Worm (Caenorhabditis elegans) whole organism, L1 larva: ENCODE results near the gene W09D10.4.

Experiments used
- C04F5.9 ChIP-seq: sonication (generic microtip); optimal IDR thresholded peaks from 2 replicates; lab custom pipeline; 2016; ENCODE audit warnings: missing genetic modification characterization, missing compliant biosample characterization
- Y116A8C.19 ChIP-seq: sonication (generic microtip); optimal IDR thresholded peaks from 2 replicates; lab custom pipeline; 2016; ENCODE audit warnings: missing compliant biosample characterization, missing genetic modification characterization, borderline replicate concordance
- aha-1 ChIP-seq: fragments of 150-350 bp; optimal IDR thresholded peaks from 2 replicates; lab custom pipeline; 2014; ENCODE audit warnings: missing biosample characterization, missing genetic modification characterization
- aly-2 ChIP-seq: fragments of 150-350 bp; optimal IDR thresholded peaks from 2 replicates; lab custom pipeline; 2014; ENCODE audit warnings: missing biosample characterization, missing genetic modification characterization
- ceh-8 ChIP-seq: fragments of 200-800 bp; sonication (Bioruptor generic); optimal IDR thresholded peaks from 2 replicates; lab custom pipeline; 2018; ENCODE audit warnings: mild to moderate bottlenecking, missing genetic modification characterization, moderate library complexity, missing compliant biosample characterization
- ceh-82 ChIP-seq, 3 experiments: fragments of 150-350 bp in 1 of 3; sonication (generic microtip) in 2 of 3; optimal IDR thresholded peaks; 2 replicates each; lab custom pipeline; 2014 to 2017; ENCODE audit warnings: missing biosample characterization in 3 of 3, missing genetic modification characterization in 3 of 3
- dsc-1 ChIP-seq: sonication (generic microtip); optimal IDR thresholded peaks from 2 replicates; lab custom pipeline; 2016; ENCODE audit warnings: mild to moderate bottlenecking, missing genetic modification characterization, missing compliant biosample characterization
- efl-1 ChIP-seq, 4 experiments: fragments of 150-350 bp; optimal IDR thresholded peaks in 3 of 4; peaks in 1 of 4; 1 replicate in 1 of 4; 2 replicates in 3 of 4; lab custom pipeline; 2014; ENCODE audit warnings: missing biosample characterization in 2 of 4, missing genetic modification characterization in 2 of 4, missing genetic modification reagents in 2 of 4
- efl-3 ChIP-seq: fragments of 200-800 bp; sonication (Bioruptor generic); optimal IDR thresholded peaks from 2 replicates; lab custom pipeline; 2018; ENCODE audit warnings: mild to moderate bottlenecking, missing genetic modification characterization, missing compliant biosample characterization
- egl-27 ChIP-seq, 2 experiments: fragments of 150-350 bp in 1 of 2; sonication (generic microtip); optimal IDR thresholded peaks; 3 replicates each; lab custom pipeline; 2017 to 2018; ENCODE audit warnings: missing biosample characterization in 2 of 2, missing genetic modification characterization in 2 of 2, missing genetic modification reagents in 2 of 2
- elt-2 ChIP-seq: sonication (generic microtip); optimal IDR thresholded peaks from 2 replicates; lab custom pipeline; 2016; ENCODE audit warnings: missing genetic modification characterization, mild to moderate bottlenecking, inconsistent platforms, missing compliant biosample characterization, missing genetic modification reagents
- ets-5 ChIP-seq: fragments of 200-800 bp; sonication (Bioruptor generic); IDR thresholded peaks from 2 replicates; pipeline ENCODE4 v1.3.6; 2022; ENCODE audit warnings: missing genetic modification characterization, missing compliant biosample characterization
- fkh-10 ChIP-seq: sonication (generic microtip); optimal IDR thresholded peaks from 2 replicates; lab custom pipeline; 2017; ENCODE audit warnings: missing biosample characterization, missing genetic modification reagents, missing genetic modification characterization
- fos-1 ChIP-seq: fragments of 150-350 bp; optimal IDR thresholded peaks from 2 replicates; lab custom pipeline; 2014; ENCODE audit warnings: missing biosample characterization, missing genetic modification characterization
- hlh-4 ChIP-seq: sonication (generic microtip); optimal IDR thresholded peaks from 2 replicates; lab custom pipeline; 2016; ENCODE audit warnings: mild to moderate bottlenecking, missing genetic modification characterization, missing compliant biosample characterization
- irx-1 ChIP-seq: sonication (generic microtip); optimal IDR thresholded peaks from 2 replicates; lab custom pipeline; 2016; ENCODE audit warnings: missing genetic modification characterization, missing compliant biosample characterization
- jun-1 ChIP-seq: fragments of 150-350 bp; optimal IDR thresholded peaks from 2 replicates; lab custom pipeline; 2014; ENCODE audit warnings: missing biosample characterization, missing genetic modification reagents, missing genetic modification characterization
- lin-15B ChIP-seq: fragments of 150-350 bp; sonication (generic microtip); optimal IDR thresholded peaks from 3 replicates; lab custom pipeline; 2014; ENCODE audit warnings: missing biosample characterization, missing genetic modification characterization
- lin-39 ChIP-seq: fragments of 150-350 bp; optimal IDR thresholded peaks from 2 replicates; lab custom pipeline; 2014; ENCODE audit warnings: missing biosample characterization, missing genetic modification reagents, missing genetic modification characterization
- lir-3 ChIP-seq: sonication (generic microtip); optimal IDR thresholded peaks from 2 replicates; lab custom pipeline; 2016; ENCODE audit warnings: mild to moderate bottlenecking, missing genetic modification characterization, moderate library complexity, missing compliant biosample characterization; ENCODE audit not compliant: poor library complexity
- lsy-2 ChIP-seq, 2 experiments: fragments of 150-350 bp; optimal IDR thresholded peaks; 2 replicates each; lab custom pipeline; 2014; ENCODE audit warnings: missing biosample characterization in 2 of 2, missing genetic modification characterization in 2 of 2
- mab-9 ChIP-seq: fragments of 200-800 bp; sonication (Bioruptor generic); IDR thresholded peaks from 2 replicates; pipeline ENCODE4 v1.3.6; 2022; ENCODE audit warnings: missing genetic modification reagents, missing genetic modification characterization, missing compliant biosample characterization
- mef-2 ChIP-seq: fragments of 150-350 bp; optimal IDR thresholded peaks from 2 replicates; lab custom pipeline; 2014; ENCODE audit warnings: missing biosample characterization, missing genetic modification characterization
- mep-1 ChIP-seq: fragments of 150-350 bp; optimal IDR thresholded peaks from 2 replicates; lab custom pipeline; 2014; ENCODE audit warnings: missing biosample characterization, missing genetic modification characterization
- nhr-11 ChIP-seq: fragments of 150-350 bp; optimal IDR thresholded peaks from 2 replicates; lab custom pipeline; 2014; ENCODE audit warnings: missing biosample characterization, missing genetic modification characterization
- nhr-12 ChIP-seq: sonication (generic microtip); optimal IDR thresholded peaks from 2 replicates; lab custom pipeline; 2017; ENCODE audit warnings: missing biosample characterization, missing genetic modification characterization
- nhr-19 ChIP-seq: fragments of 200-800 bp; sonication (Bioruptor generic); conservative IDR thresholded peaks from 2 replicates; pipeline ENCODE4 v1.3.6; 2022; ENCODE audit warnings: missing genetic modification characterization, missing compliant biosample characterization
- nhr-20 ChIP-seq: sonication (generic microtip); optimal IDR thresholded peaks from 2 replicates; lab custom pipeline; 2016; ENCODE audit warnings: mild to moderate bottlenecking, missing genetic modification characterization, missing compliant biosample characterization
- nhr-28 ChIP-seq: fragments of 150-350 bp; optimal IDR thresholded peaks from 2 replicates; lab custom pipeline; 2014; ENCODE audit warnings: missing biosample characterization, missing genetic modification characterization
- nhr-71 ChIP-seq: sonication (generic microtip); optimal IDR thresholded peaks from 2 replicates; lab custom pipeline; 2016; ENCODE audit warnings: mild to moderate bottlenecking, missing genetic modification characterization, moderate library complexity, missing compliant biosample characterization
- nhr-77 ChIP-seq: fragments of 150-350 bp; optimal IDR thresholded peaks from 2 replicates; lab custom pipeline; 2014; ENCODE audit warnings: missing biosample characterization, missing genetic modification characterization
- nhr-85 ChIP-seq: sonication (generic microtip); peaks from one replicate; lab custom pipeline; 2016; ENCODE audit warnings: missing genetic modification characterization, inconsistent platforms, missing compliant biosample characterization
- nhr-90 ChIP-seq: sonication (generic microtip); optimal IDR thresholded peaks from 2 replicates; lab custom pipeline; 2016; ENCODE audit warnings: mild to moderate bottlenecking, missing genetic modification characterization, missing compliant biosample characterization; ENCODE audit not compliant: poor library complexity
- pqm-1 ChIP-seq: sonication (generic microtip); optimal IDR thresholded peaks from 3 replicates; lab custom pipeline; 2017; ENCODE audit warnings: missing biosample characterization, missing genetic modification characterization
- skn-1 ChIP-seq: fragments of 150-350 bp; optimal IDR thresholded peaks from 2 replicates; lab custom pipeline; 2014; ENCODE audit warnings: missing biosample characterization, missing genetic modification characterization
- snu-23 ChIP-seq: sonication (generic microtip); optimal IDR thresholded peaks from 2 replicates; lab custom pipeline; 2016; ENCODE audit warnings: missing genetic modification characterization, missing compliant biosample characterization
- sox-4 ChIP-seq: sonication (generic microtip); optimal IDR thresholded peaks from 2 replicates; lab custom pipeline; 2016; ENCODE audit warnings: missing genetic modification characterization, missing compliant biosample characterization
- sptf-1 ChIP-seq: fragments of 150-350 bp; optimal IDR thresholded peaks from 2 replicates; lab custom pipeline; 2014; ENCODE audit warnings: missing biosample characterization, missing genetic modification characterization
- swsn-7 ChIP-seq: sonication (generic microtip); optimal IDR thresholded peaks from 2 replicates; lab custom pipeline; 2016; ENCODE audit warnings: missing genetic modification characterization, missing compliant biosample characterization
- tlp-1 ChIP-seq: fragments of 150-350 bp; optimal IDR thresholded peaks from 2 replicates; lab custom pipeline; 2014; ENCODE audit warnings: missing biosample characterization, missing genetic modification characterization
- unc-130 ChIP-seq: fragments of 150-350 bp; optimal IDR thresholded peaks from 2 replicates; lab custom pipeline; 2017; ENCODE audit warnings: missing biosample characterization, missing genetic modification characterization, inconsistent platforms
- unc-62 ChIP-seq: fragments of 150-350 bp; optimal IDR thresholded peaks from 2 replicates; lab custom pipeline; 2014; ENCODE audit warnings: missing biosample characterization, missing genetic modification reagents, missing genetic modification characterization
- unc-86 ChIP-seq: sonication (generic microtip); optimal IDR thresholded peaks from 2 replicates; lab custom pipeline; 2016; ENCODE audit warnings: missing genetic modification characterization, missing compliant biosample characterization
- unc-98 ChIP-seq: fragments of 200-800 bp; sonication (Bioruptor generic); IDR thresholded peaks from 2 replicates; pipeline ENCODE4 v1.3.6; 2022; ENCODE audit warnings: missing genetic modification characterization, missing compliant biosample characterization
- vab-15 ChIP-seq: sonication (generic microtip); optimal IDR thresholded peaks from 2 replicates; lab custom pipeline; 2017; ENCODE audit warnings: missing genotype, mild to moderate bottlenecking, missing genetic modification characterization, missing compliant biosample characterization
- xbp-1 ChIP-seq: sonication (generic microtip); optimal IDR thresholded peaks from 2 replicates; lab custom pipeline; 2016; ENCODE audit warnings: missing genetic modification characterization, missing compliant biosample characterization
- zag-1 ChIP-seq: fragments of 150-350 bp; optimal IDR thresholded peaks from 2 replicates; lab custom pipeline; 2014; ENCODE audit warnings: missing biosample characterization, missing genetic modification characterization
- zip-4 ChIP-seq: fragments of 200-800 bp; sonication (Bioruptor generic); optimal IDR thresholded peaks from 2 replicates; lab custom pipeline; 2018; ENCODE audit warnings: mild to moderate bottlenecking, missing genetic modification characterization, moderate library complexity, missing compliant biosample characterization
- ztf-11 ChIP-seq, 2 experiments: sonication (generic microtip); optimal IDR thresholded peaks; 2 replicates each; lab custom pipeline; 2016 to 2017; ENCODE audit warnings: missing genetic modification characterization in 2 of 2, missing biosample characterization in 1 of 2, missing compliant biosample characterization in 1 of 2

W09D10.4 gene

DNA sequence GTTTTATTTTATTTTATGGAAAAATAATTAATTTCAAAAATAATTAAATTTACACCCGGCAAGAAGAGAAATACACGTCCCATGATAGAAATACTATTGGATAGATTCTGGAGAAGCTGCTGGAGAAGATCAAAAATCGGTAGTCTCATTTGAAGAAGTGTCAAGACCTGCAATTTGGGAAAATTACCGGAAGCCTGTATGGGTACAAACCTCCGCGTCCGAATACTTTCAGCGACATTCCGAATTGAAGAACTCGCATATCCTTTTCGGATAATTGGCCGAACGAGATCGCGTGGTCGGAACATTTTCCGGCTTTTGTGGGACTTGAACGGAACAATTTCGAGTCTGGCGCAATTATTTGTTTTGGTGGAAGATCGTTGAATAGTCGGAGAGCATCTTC is 7.5 kb downstream of the W09D10.4 start:
- TF ChIP-seq lin-15B (no peak), xbp-1 (tag; lab: Kevin White, UChicago) (no peak), lsy-2 (tag; optimal IDR thresholded peaks at IDR 0.05; lab: Kevin White, UChicago) (no peak), efl-1 (optimal IDR thresholded peaks at IDR 0.05; lab: Kevin White, UChicago) (no peak), efl-1 (GFP tag; optimal IDR thresholded peaks at IDR 0.05 in 1 of 2; lab: Kevin White, UChicago) (no peak), mep-1 (tag; lab: Kevin White, UChicago) (no peak), zag-1 (tag; lab: Kevin White, UChicago) (no peak), tlp-1 (tag; lab: Kevin White, UChicago) (no peak), mab-9 (GFP tag; lab: Robert Waterston, UW) (no peak), sox-4 (tag; lab: Kevin White, UChicago) (no peak), lin-39 (no peak)

DNA sequence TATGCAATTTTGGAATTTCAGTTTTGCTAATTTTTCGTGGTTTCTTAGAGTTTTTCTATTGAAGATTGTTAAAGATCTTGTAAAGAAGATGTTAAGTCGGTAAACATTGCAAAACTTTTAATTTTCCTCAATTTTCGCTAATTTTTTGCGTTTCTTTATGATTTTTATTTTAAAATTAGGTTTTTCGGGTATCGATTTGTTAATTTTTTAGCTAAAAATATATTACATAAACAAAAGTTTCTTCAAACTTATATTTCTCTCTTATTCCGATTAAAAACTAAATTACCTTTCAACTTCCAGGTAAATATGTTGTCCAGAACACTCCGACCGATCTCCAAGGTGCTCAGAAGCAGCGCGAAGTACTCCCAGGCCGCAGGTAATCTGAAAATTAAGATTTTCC is 8.5 kb downstream of the W09D10.4 start, which contains the start of gene mrpl-12:
Gene mrpl-12 (plus strand): TSS at position 301 of the 400 bp plus-strand sequence.
- TF ChIP-seq unc-86 (tag; lab: Kevin White, UChicago) = no peak
- TF ChIP-seq nhr-90 (tag; lab: Kevin White, UChicago) = no peak
- TF ChIP-seq hlh-4 (tag; lab: Kevin White, UChicago) = no peak
- no peak for TF ChIP-seq egl-27 (tag; optimal IDR thresholded peaks at IDR 0.05; lab: Kevin White, UChicago)
- TF ChIP-seq mep-1 (tag; lab: Kevin White, UChicago) = no peak
- TF ChIP-seq swsn-7 (tag; lab: Kevin White, UChicago) = no peak
- no peak for TF ChIP-seq vab-15

DNA sequence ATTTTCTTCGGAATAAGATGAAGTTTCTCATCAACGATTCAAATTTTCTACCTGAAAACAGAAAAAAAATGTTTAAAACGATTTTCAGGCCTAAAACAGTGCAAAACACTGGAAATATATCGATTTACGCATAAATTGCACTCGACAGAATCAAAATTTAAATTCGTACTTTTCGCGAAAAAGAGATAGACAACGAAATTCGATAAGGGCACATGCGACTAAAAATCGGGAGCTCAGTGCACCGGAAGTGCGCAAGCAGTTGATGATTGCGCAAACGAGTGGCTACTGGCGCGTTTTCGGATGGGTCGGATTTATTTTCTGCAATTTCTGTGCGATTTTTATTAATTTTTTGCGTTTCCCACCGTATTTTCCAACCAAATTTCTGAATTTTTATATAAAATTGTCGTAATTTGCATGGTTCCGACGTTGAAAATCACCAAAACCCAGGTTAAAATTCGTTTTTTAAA is 9.0 kb downstream of the W09D10.4 start, which contains the start of the genes Y39A1A.21 and Y39A1A.22:
Gene Y39A1A.21 (minus strand): TSS at position 51 of the 467 bp plus-strand sequence.
Gene Y39A1A.22 (minus strand): TSS at position 57 of the 467 bp plus-strand sequence.
- peak; percentile 46 for TF ChIP-seq efl-3 (GFP tag; lab: Kevin White, UChicago)
- TF ChIP-seq nhr-11 = peak; percentile 35
- no peak for TF ChIP-seq unc-62 (GFP tag; lab: Kevin White, UChicago)
- TF ChIP-seq nhr-71 (tag; lab: Kevin White, UChicago) = peak; percentile 89
- peak; percentile 90 for TF ChIP-seq snu-23 (GFP tag; lab: Kevin White, UChicago)
- peak; percentile 87 for TF ChIP-seq irx-1 (tag; lab: Kevin White, UChicago)
- TF ChIP-seq unc-98 = no peak
- TF ChIP-seq zip-4 (GFP tag; lab: Kevin White, UChicago) = peak; percentile 76
- TF ChIP-seq nhr-85 (tag; lab: Kevin White, UChicago) = peak; percentile 94
- peak; percentile 33 for TF ChIP-seq mef-2 (tag; lab: Kevin White, UChicago)
- TF ChIP-seq jun-1 (tag; lab: Kevin White, UChicago) = peak; percentile 81
- peak; percentile 87 for TF ChIP-seq fkh-10 (GFP tag; lab: Kevin White, UChicago)
- TF ChIP-seq C04F5.9 (tag; lab: Kevin White, UChicago) = peak; percentile 28
- peak; percentile 84 to 86 for TF ChIP-seq efl-1 (optimal IDR thresholded peaks at IDR 0.05; lab: Kevin White, UChicago)
- peak; percentile 80 to 98 for TF ChIP-seq efl-1 (GFP tag; optimal IDR thresholded peaks at IDR 0.05 in 1 of 2; lab: Kevin White, UChicago)
- TF ChIP-seq nhr-77 (tag; lab: Kevin White, UChicago) = peak; percentile 84
- TF ChIP-seq lin-39 = peak; percentile 85
- peak; percentile 78 for TF ChIP-seq nhr-20 (tag; lab: Kevin White, UChicago)
- peak; percentile 91 for TF ChIP-seq dsc-1
- TF ChIP-seq skn-1 (tag; lab: Kevin White, UChicago) = peak; percentile 53
- TF ChIP-seq nhr-19 (GFP tag; lab: Robert Waterston, UW) = peak; percentile 86
- TF ChIP-seq ets-5 = no peak
- no peak for TF ChIP-seq pqm-1 (tag; lab: Kevin White, UChicago)
- TF ChIP-seq ztf-11 (tag; optimal IDR thresholded peaks at IDR 0.05; lab: Kevin White, UChicago) = peak in 1 of 2 experiments; percentile 75
- peak; percentile 60 for TF ChIP-seq ceh-8 (GFP tag; lab: Kevin White, UChicago)
- TF ChIP-seq sptf-1 (tag; lab: Kevin White, UChicago) = no peak
- peak; percentile 43 for TF ChIP-seq aha-1
- TF ChIP-seq ceh-82 (tag; optimal IDR thresholded peaks at IDR 0.05; lab: Kevin White, UChicago) = peak; percentile 84 to 93 (median 86)
- TF ChIP-seq fos-1 (tag; lab: Kevin White, UChicago) = peak; percentile 32
- TF ChIP-seq nhr-12 (tag; lab: Kevin White, UChicago) = no peak
- no peak for TF ChIP-seq nhr-28 (tag; lab: Kevin White, UChicago)
- TF ChIP-seq unc-130 (tag; lab: Kevin White, UChicago) = peak; percentile 73
- peak; percentile 49 for TF ChIP-seq elt-2 (tag; lab: Kevin White, UChicago)
- no peak for TF ChIP-seq lir-3 (tag; lab: Kevin White, UChicago)
- TF ChIP-seq aly-2 (tag; lab: Kevin White, UChicago) = peak; percentile 86
- peak; percentile 80 for TF ChIP-seq mab-9 (GFP tag; lab: Robert Waterston, UW)
- TF ChIP-seq Y116A8C.19 (tag; lab: Kevin White, UChicago) = no peak
